Worm (Caenorhabditis elegans): ENCODE results near the gene C27F2.6.

Gene C27F2.6

DNA sequence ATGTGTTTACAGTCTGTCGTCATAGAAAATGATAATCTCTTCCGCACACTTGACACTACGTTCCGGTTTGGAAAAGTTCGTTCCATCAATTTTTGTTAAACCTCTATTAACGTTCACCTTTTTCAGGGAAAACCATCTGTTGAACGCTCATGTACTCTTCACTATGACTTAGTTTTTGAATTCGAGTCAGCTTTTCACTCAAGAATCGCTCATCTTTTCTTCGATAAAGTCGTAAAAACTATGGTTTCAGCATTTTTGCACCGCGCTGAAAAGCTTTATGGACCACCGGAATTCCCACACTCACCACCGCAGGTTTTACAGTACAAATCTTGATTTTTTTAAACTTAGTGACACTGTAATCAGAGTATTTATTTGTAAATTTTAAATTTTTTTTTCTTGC lies 43.4 kb upstream of the C27F2.6 start:
- TF ChIP-seq nfyb-1 (GFP tag; IDR thresholded peaks at IDR 0.05) (0 out of 2 replicates have a peak, but pooled peaks have one; percentile 12), ama-1 (optimal IDR thresholded peaks at IDR 0.05) (peak; percentile 43), ama-1 (GFP tag; optimal IDR thresholded peaks at IDR 0.05) (no peak), tbx-9 (tag; optimal IDR thresholded peaks at IDR 0.05; ENCODE audit: borderline replicate concordance) (no peak), lin-35 (GFP tag; optimal IDR thresholded peaks at IDR 0.05) (peak in 1 of 3 experiments; percentile 4)

DNA sequence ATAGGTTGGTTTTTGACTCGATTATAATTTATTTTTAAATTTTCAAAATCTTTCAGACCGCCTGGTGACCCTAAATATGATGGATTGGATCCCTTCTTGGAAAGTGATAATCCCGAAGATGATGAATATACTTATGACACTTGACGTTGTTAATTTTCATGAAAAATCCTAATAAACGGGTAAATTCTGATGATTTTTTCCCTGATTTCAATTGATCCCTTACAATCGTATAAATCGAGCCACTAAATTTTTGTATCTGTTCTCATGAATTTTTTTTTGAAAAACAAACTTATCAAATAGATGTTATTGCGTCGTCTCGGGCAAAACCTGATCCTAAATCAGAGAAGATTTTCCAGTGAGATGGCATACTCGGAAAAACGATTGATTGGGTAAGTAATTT lies 42.7 kb upstream of the C27F2.6 start, which contains the start of gene R144.13:
TSS of gene R144.13 (plus strand) at position 301 of the 400 bp plus-strand sequence.
- no peak for TF ChIP-seq snpc-1.1 (tag; optimal IDR thresholded peaks at IDR 0.05; ENCODE audit: insufficient read depth)
- TF ChIP-seq F49E8.2 (tag; optimal IDR thresholded peaks at IDR 0.05; ENCODE audit: insufficient read depth) = no peak
- TF ChIP-seq hsf-1 (GFP tag; IDR thresholded peaks at IDR 0.05) = no peak
- TF ChIP-seq K12H6.12 (tag; optimal IDR thresholded peaks at IDR 0.05) = no peak
- TF ChIP-seq lir-1 (GFP tag; conservative IDR thresholded peaks at IDR 0.05) = no peak
- no peak for TF ChIP-seq lin-54 (GFP tag; optimal IDR thresholded peaks at IDR 0.05)
- no peak for TF ChIP-seq pha-4 (tag; optimal IDR thresholded peaks at IDR 0.05)

DNA sequence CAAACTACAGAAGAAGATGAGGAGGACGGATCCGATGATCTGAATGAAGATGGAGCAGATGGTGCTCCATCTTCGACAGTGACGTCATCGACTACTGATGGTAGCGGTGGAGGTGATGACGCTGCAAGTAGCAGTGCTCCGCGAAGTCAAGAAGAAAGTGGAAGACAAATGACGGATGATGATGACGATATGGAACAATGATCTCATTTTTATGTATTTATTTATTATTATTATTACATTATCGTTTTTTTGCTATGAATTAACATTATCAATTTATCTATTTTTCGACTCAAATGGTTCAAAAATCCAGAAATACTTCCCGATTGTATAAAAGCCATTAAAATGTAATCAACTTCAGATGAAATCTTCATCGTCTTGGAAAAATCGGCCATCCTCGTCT lies 41.4 kb upstream of the C27F2.6 start, which contains the start of gene R144.3:
TSS of gene R144.3 (plus strand) at position 301 of the 400 bp plus-strand sequence.
- TF ChIP-seq akir-1 (GFP tag; optimal IDR thresholded peaks at IDR 0.05) (no peak), ztf-22 (GFP tag; optimal IDR thresholded peaks at IDR 0.05) (no peak), ztf-3 (GFP tag; optimal IDR thresholded peaks at IDR 0.05) (no peak), bed-2 (GFP tag; IDR thresholded peaks at IDR 0.05) (no peak), ceh-27 (GFP tag; optimal IDR thresholded peaks at IDR 0.05) (no peak), C17E4.6 (GFP tag; IDR thresholded peaks at IDR 0.05) (no peak), ZK185.1 (tag; optimal IDR thresholded peaks at IDR 0.05; ENCODE audit: poor library complexity, severe bottlenecking) (no peak)

DNA sequence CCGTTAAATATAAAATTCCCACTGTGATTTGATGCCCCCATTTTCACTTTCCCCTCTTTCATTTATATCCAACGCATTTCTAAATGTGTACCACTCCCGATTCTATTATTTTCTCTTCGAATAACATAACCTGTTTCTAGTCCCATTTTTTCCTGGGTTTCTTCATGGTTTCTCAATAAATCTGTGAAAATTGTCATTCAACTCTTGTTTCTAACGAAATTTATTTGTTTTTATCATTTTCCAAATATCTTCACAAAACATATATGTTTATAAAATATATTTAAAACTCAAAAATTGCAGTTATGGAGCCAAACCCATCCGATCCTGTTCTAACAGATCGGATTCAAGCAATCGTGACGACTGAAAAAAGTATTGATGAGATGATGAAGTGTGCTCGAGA lies 40.7 kb upstream of the C27F2.6 start, which contains the start of gene mdt-11:
TSS of gene mdt-11 (plus strand) at position 301 of the 400 bp plus-strand sequence.
- TF ChIP-seq efl-1 (GFP tag; optimal IDR thresholded peaks at IDR 0.05) = no peak
- no peak for TF ChIP-seq madf-6 (GFP tag; IDR thresholded peaks at IDR 0.05)
- TF ChIP-seq hmg-1.2 (GFP tag; IDR thresholded peaks at IDR 0.05) = no peak
- TF ChIP-seq athp-1 (tag; optimal IDR thresholded peaks at IDR 0.05) = no peak
- TF ChIP-seq nhr-80 (tag; optimal IDR thresholded peaks at IDR 0.05) = no peak
- TF ChIP-seq C17E4.6 (GFP tag; IDR thresholded peaks at IDR 0.05) = no peak

DNA sequence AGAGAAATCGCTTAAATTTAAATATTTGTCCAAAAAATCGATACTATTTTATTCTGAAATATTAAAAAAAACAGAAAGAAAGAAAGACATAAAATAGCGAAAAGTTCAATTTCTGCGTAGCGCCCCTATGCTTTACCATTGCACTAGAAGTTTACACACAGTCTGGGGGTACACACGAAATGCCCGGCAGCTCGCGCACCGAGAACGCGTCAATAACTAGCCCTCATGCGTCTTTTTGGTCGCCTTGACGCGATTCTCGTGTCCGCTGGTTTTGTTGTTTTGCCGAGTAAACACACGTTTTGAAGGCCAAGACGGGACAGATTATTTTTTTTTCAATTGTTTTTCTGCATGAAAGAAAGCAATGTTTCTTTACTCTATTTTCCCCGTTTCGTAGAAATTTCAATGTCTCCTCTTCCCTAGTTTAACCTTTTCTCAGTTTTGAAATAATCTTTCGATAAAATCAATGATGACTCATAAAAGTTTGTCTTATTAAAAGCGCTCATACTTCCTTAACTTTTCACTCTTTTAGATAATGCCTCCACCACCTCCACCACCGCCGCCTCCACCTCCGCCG lies 37.9 kb upstream of the C27F2.6 start, which contains the start of gene wip-1:
TSS of gene wip-1 (plus strand) at position 524 of the 574 bp plus-strand sequence.
- no peak for TF ChIP-seq lag-1 (GFP tag; IDR thresholded peaks at IDR 0.05)
- TF ChIP-seq mxl-1 (tag; optimal IDR thresholded peaks at IDR 0.05) = peak; percentile 37
- peak; percentile 99 for TF ChIP-seq pbrm-1 (GFP tag; IDR thresholded peaks at IDR 0.05)
- peak; percentile 59 for TF ChIP-seq akir-1 (GFP tag; optimal IDR thresholded peaks at IDR 0.05)
- peak; percentile 99 for TF ChIP-seq dox-1 (GFP tag; IDR thresholded peaks at IDR 0.05)
- peak; percentile 67 for TF ChIP-seq F52B5.7 (tag; optimal IDR thresholded peaks at IDR 0.05)
- TF ChIP-seq Y53F4B.3 (GFP tag; IDR thresholded peaks at IDR 0.05) = peak; percentile 88
- TF ChIP-seq F55B11.4 (tag; optimal IDR thresholded peaks at IDR 0.05; ENCODE audit: borderline replicate concordance, insufficient read depth) = no peak
- TF ChIP-seq lir-1 (GFP tag; conservative IDR thresholded peaks at IDR 0.05) = peak; percentile 95
- TF ChIP-seq madf-8 (GFP tag; conservative IDR thresholded peaks at IDR 0.05) = peak; percentile 89
- TF ChIP-seq hlh-26 (GFP tag; conservative IDR thresholded peaks at IDR 0.05) = no peak
- peak; percentile 21 for TF ChIP-seq fkh-3 (tag; optimal IDR thresholded peaks at IDR 0.05)
- TF ChIP-seq ztf-25 (GFP tag; IDR thresholded peaks at IDR 0.05) = peak; percentile 47; the same call in 1 of the 2 replicates
- TF ChIP-seq sptf-2 (GFP tag; optimal IDR thresholded peaks at IDR 0.05) = peak; percentile 91
- TF ChIP-seq D2030.7 (GFP tag; IDR thresholded peaks at IDR 0.05) = peak; percentile 96
- TF ChIP-seq Y56A3A.18 (GFP tag; IDR thresholded peaks at IDR 0.05) = peak; percentile 95
- peak; percentile 71 for TF ChIP-seq F10E7.11 (tag; optimal IDR thresholded peaks at IDR 0.05)
- 0 out of 2 replicates have a peak, but pooled peaks have one; percentile 73 for TF ChIP-seq ztf-6 (GFP tag; IDR thresholded peaks at IDR 0.05)
- peak; percentile 100 for TF ChIP-seq attf-5 (GFP tag; optimal IDR thresholded peaks at IDR 0.05)

Data from whole organism, young adult.